Worm (Caenorhabditis elegans) whole organism, L3 larva: ENCODE data around the gene str-171.

Source experiments
- R02D3.7 ChIP-seq: fragments of 150-350 bp; optimal IDR thresholded peaks from 2 replicates; lab custom pipeline; 2014; ENCODE audit warnings: missing biosample characterization, missing genetic modification characterization
- ZK546.5 ChIP-seq: sonication (generic microtip); optimal IDR thresholded peaks from 2 replicates; lab custom pipeline; 2017; ENCODE audit warnings: missing biosample characterization, missing genetic modification characterization
- ama-1 ChIP-seq: fragments of 150-350 bp; optimal IDR thresholded peaks from 2 replicates; lab custom pipeline; 2018
- ceh-16 ChIP-seq: sonication (generic microtip); optimal IDR thresholded peaks from 2 replicates; lab custom pipeline; 2017; ENCODE audit warnings: missing biosample characterization, missing genetic modification characterization
- ceh-28 ChIP-seq: fragments of 150-350 bp; optimal IDR thresholded peaks from 2 replicates; lab custom pipeline; 2014; ENCODE audit warnings: missing biosample characterization, missing genetic modification reagents, missing genetic modification characterization
- ceh-9 ChIP-seq: sonication (generic microtip); optimal IDR thresholded peaks from 2 replicates; lab custom pipeline; 2018; ENCODE audit warnings: missing biosample characterization, missing genetic modification characterization
- daf-12 ChIP-seq: fragments of 150-350 bp; optimal IDR thresholded peaks from 2 replicates; lab custom pipeline; 2014; ENCODE audit warnings: missing biosample characterization, missing genetic modification reagents, missing genetic modification characterization
- egl-27 ChIP-seq: sonication (generic microtip); optimal IDR thresholded peaks from 4 replicates; lab custom pipeline; 2017; ENCODE audit warnings: missing biosample characterization, missing genetic modification reagents, missing genetic modification characterization
- egl-5 ChIP-seq: fragments of 150-350 bp; optimal IDR thresholded peaks from 2 replicates; lab custom pipeline; 2017; ENCODE audit warnings: missing biosample characterization, missing genetic modification reagents, missing genetic modification characterization, inconsistent platforms
- elt-1 ChIP-seq: fragments of 150-350 bp; optimal IDR thresholded peaks from 2 replicates; lab custom pipeline; 2014; ENCODE audit warnings: missing biosample characterization, missing genetic modification characterization
- elt-2 ChIP-seq: sonication (generic microtip); optimal IDR thresholded peaks from 2 replicates; lab custom pipeline; 2016; ENCODE audit warnings: missing genetic modification reagents, mild to moderate bottlenecking, missing genetic modification characterization, missing compliant biosample characterization
- elt-3 ChIP-seq, 3 experiments: fragments of 150-350 bp in 1 of 3; sonication (generic microtip) in 2 of 3; optimal IDR thresholded peaks; 2 replicates in 2 of 3; 4 replicates in 1 of 3; lab custom pipeline; 2014 to 2017; ENCODE audit warnings: missing biosample characterization in 3 of 3, missing genetic modification characterization in 3 of 3
- fkh-10 ChIP-seq: sonication (generic microtip); optimal IDR thresholded peaks from 2 replicates; lab custom pipeline; 2017; ENCODE audit warnings: missing biosample characterization, missing genetic modification reagents, missing genetic modification characterization
- fkh-2 ChIP-seq: fragments of 150-350 bp; optimal IDR thresholded peaks from 2 replicates; lab custom pipeline; 2014; ENCODE audit warnings: missing biosample characterization, missing genetic modification reagents, missing genetic modification characterization
- fos-1 ChIP-seq: fragments of 150-350 bp; optimal IDR thresholded peaks from 2 replicates; lab custom pipeline; 2014; ENCODE audit warnings: missing biosample characterization, missing genetic modification characterization
- lin-15B ChIP-seq: fragments of 150-350 bp; optimal IDR thresholded peaks from 2 replicates; lab custom pipeline; 2014; ENCODE audit warnings: missing biosample characterization, missing genetic modification characterization
- lsy-12 ChIP-seq: sonication (generic microtip); optimal IDR thresholded peaks from 2 replicates; lab custom pipeline; 2016; ENCODE audit warnings: mild to moderate bottlenecking, missing genetic modification characterization, missing compliant biosample characterization
- mdl-1 ChIP-seq: fragments of 150-350 bp; optimal IDR thresholded peaks from 2 replicates; lab custom pipeline; 2014; ENCODE audit warnings: missing biosample characterization, missing genetic modification characterization
- mml-1 ChIP-seq: fragments of 150-350 bp; sonication (generic microtip); optimal IDR thresholded peaks from 3 replicates; lab custom pipeline; 2014; ENCODE audit warnings: missing biosample characterization, missing genetic modification characterization
- nfya-1 ChIP-seq: sonication (generic microtip); optimal IDR thresholded peaks from 2 replicates; lab custom pipeline; 2017; ENCODE audit warnings: missing genetic modification characterization, mild to moderate bottlenecking, missing compliant biosample characterization, antibody characterized with exemption, moderate library complexity; ENCODE audit not compliant: insufficient read depth
- nhr-11 ChIP-seq: fragments of 150-350 bp; optimal IDR thresholded peaks from 2 replicates; lab custom pipeline; 2014; ENCODE audit warnings: missing biosample characterization, missing genetic modification characterization
- nhr-12 ChIP-seq: fragments of 150-350 bp; optimal IDR thresholded peaks from 2 replicates; lab custom pipeline; 2014; ENCODE audit warnings: missing biosample characterization, missing genetic modification characterization
- nhr-237 ChIP-seq: fragments of 150-350 bp; optimal IDR thresholded peaks from 2 replicates; lab custom pipeline; 2014; ENCODE audit warnings: missing biosample characterization, missing genetic modification characterization
- nhr-25 ChIP-seq: sonication (generic microtip); optimal IDR thresholded peaks from 2 replicates; lab custom pipeline; 2017; ENCODE audit warnings: missing biosample characterization, missing genetic modification characterization
- nhr-28 ChIP-seq: fragments of 150-350 bp; optimal IDR thresholded peaks from 2 replicates; lab custom pipeline; 2014; ENCODE audit warnings: missing biosample characterization, missing genetic modification characterization
- nhr-43 ChIP-seq: sonication (generic microtip); optimal IDR thresholded peaks from 2 replicates; lab custom pipeline; 2016; ENCODE audit warnings: mild to moderate bottlenecking, missing genetic modification characterization, missing compliant biosample characterization; ENCODE audit not compliant: poor library complexity, severe bottlenecking
- nhr-76 ChIP-seq: fragments of 150-350 bp; sonication (generic microtip); optimal IDR thresholded peaks from 5 replicates; lab custom pipeline; 2014; ENCODE audit warnings: missing biosample characterization, missing genetic modification characterization
- nhr-77 ChIP-seq: fragments of 150-350 bp; optimal IDR thresholded peaks from 2 replicates; lab custom pipeline; 2014; ENCODE audit warnings: missing biosample characterization, missing genetic modification characterization
- pha-4 ChIP-seq: fragments of 150-350 bp; optimal IDR thresholded peaks from 2 replicates; lab custom pipeline; 2014; ENCODE audit warnings: missing biosample characterization, missing genetic modification reagents, missing genetic modification characterization
- snpc-4 ChIP-seq: fragments of 150-350 bp; optimal IDR thresholded peaks from 2 replicates; lab custom pipeline; 2014; ENCODE audit warnings: missing biosample characterization, missing genetic modification characterization
- tbx-2 ChIP-seq: sonication (generic microtip); optimal IDR thresholded peaks from 2 replicates; lab custom pipeline; 2016; ENCODE audit warnings: mild to moderate bottlenecking, missing genetic modification characterization, missing compliant biosample characterization
- unc-39 ChIP-seq: sonication (generic microtip); optimal IDR thresholded peaks from 4 replicates; lab custom pipeline; 2017; ENCODE audit warnings: missing biosample characterization, missing genetic modification characterization
- unc-62 ChIP-seq: fragments of 150-350 bp; sonication (generic microtip); optimal IDR thresholded peaks from 4 replicates; lab custom pipeline; 2014; ENCODE audit warnings: missing biosample characterization, missing genetic modification reagents, missing genetic modification characterization
- ztf-11 ChIP-seq: fragments of 150-350 bp; optimal IDR thresholded peaks from 2 replicates; lab custom pipeline; 2014; ENCODE audit warnings: missing biosample characterization, missing genetic modification characterization
- ztf-4 ChIP-seq: fragments of 150-350 bp; optimal IDR thresholded peaks from 2 replicates; lab custom pipeline; 2014; ENCODE audit warnings: missing biosample characterization, missing genetic modification characterization

The str-171 gene

DNA sequence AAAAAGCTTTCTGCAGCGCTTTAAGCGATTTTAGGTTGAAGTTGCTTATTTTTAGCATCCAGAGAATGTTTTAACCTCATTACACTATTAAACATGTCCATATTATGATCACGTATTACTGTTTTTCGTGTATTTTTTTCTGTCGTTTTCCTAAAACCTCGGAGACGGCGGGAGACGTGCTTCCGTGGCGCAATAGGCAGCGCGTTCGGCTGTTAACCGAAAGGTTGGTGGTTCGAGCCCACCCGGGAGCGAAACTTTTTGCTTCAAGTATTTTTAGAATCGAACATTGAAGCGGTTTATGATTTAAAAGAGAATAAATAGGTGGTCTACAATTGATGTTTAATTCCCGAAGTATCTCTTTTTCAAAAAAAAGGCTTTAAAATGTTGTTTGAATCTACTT, 24.2 kb upstream of the str-171 start:
- TF ChIP-seq elt-2 (tag; lab: Kevin White, UChicago) = no peak

DNA sequence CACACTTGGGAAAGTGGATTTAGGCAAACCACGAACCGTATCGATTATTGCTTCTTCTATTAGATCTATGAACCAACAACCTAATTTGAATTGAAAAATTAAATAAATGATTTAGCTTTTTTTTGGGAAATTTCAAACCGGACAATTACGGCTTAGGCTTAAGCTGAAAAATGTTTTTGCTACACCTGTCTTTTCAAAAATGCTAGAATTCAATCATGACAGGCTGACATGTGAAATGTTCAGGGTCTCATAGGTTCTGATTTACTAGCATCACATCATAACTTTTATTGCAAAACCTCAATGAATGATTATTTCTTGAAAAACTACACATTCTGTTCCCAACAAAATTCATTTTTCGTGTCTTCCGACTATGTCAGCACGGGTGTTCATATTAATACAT, 21.0 kb upstream of the str-171 start, which contains the start of gene srh-55:
srh-55 (plus strand) TSS at position 301 of the 400 bp plus-strand sequence.
- TF ChIP-seq nhr-12 (tag; lab: Kevin White, UChicago) = no peak
- no peak for TF ChIP-seq ztf-11 (tag; lab: Kevin White, UChicago)
- no peak for TF ChIP-seq nhr-76
- TF ChIP-seq unc-39 (tag; lab: Kevin White, UChicago) = no peak
- no peak for TF ChIP-seq lin-15B (tag; lab: Kevin White, UChicago)
- TF ChIP-seq nfya-1 (tag; lab: Kevin White, UChicago) = no peak
- no peak for TF ChIP-seq tbx-2
- TF ChIP-seq nhr-77 (tag; lab: Kevin White, UChicago) = no peak
- TF ChIP-seq fkh-2 = no peak
- TF ChIP-seq elt-2 (tag; lab: Kevin White, UChicago) = no peak
- no peak for TF ChIP-seq snpc-4 (tag; lab: Kevin White, UChicago)
- no peak for TF ChIP-seq ZK546.5
- TF ChIP-seq elt-3 (tag; optimal IDR thresholded peaks at IDR 0.05; lab: Kevin White, UChicago) = no peak
- TF ChIP-seq egl-27 (tag; lab: Kevin White, UChicago) = no peak
- TF ChIP-seq R02D3.7 = no peak
- TF ChIP-seq nhr-43 (tag; lab: Kevin White, UChicago) = no peak
- TF ChIP-seq egl-5 (tag; lab: Kevin White, UChicago) = no peak

DNA sequence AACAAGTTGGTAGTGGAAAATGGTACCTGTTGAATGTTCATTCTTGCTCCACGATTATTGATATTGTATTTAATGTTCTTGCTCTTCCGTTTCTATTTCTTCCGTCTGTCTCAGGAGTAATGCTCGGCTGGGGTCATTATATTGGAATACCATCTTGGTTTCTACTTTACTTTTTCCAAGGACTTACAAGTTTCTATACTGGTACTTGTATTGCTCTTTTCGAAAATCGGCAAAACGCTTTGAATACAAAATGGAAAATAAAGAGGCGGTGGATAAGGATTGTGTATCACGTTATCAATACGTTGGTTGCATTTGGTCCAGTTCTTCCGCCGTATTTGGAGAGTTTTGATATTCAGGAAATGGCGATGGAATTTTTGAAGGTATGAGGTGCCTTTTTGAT, 19.7 kb upstream of the str-171 start:
- TF ChIP-seq ceh-28 (tag; lab: Kevin White, UChicago) (no peak), nhr-25 (tag; lab: Kevin White, UChicago) (no peak), lsy-12 (tag; lab: Kevin White, UChicago) (no peak), mdl-1 (tag; lab: Kevin White, UChicago) (no peak), mml-1 (tag; lab: Kevin White, UChicago) (no peak), ztf-11 (tag; lab: Kevin White, UChicago) (no peak)

DNA sequence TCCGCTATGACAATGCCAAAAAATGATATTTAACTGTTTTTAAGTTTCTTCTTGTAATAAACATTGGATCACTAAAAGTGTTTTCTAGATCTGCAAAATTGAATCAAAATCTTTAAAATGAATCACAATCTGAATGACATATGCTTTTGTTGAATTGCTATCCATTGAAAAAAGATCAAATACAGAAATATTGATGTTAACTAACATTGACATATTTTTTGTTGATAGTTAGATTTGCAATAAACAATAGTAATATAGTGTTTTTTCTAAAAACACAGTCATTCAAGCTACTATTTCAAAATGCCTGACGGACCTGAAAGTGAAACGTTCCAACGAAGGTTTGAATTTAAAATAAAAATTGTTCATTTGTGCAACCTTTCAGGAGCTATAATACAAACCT, 18.3 kb upstream of the str-171 start, which contains the start of gene T09F5.2:
T09F5.2 (plus strand) TSS at position 301 of the 400 bp plus-strand sequence.
- TF ChIP-seq snpc-4 (tag; lab: Kevin White, UChicago) = no peak
- TF ChIP-seq ceh-28 (tag; lab: Kevin White, UChicago) = no peak
- TF ChIP-seq pha-4 (tag; lab: Kevin White, UChicago) = no peak
- no peak for TF ChIP-seq lin-15B (tag; lab: Kevin White, UChicago)
- TF ChIP-seq mml-1 (tag; lab: Kevin White, UChicago) = no peak
- no peak for TF ChIP-seq nhr-43 (tag; lab: Kevin White, UChicago)
- no peak for TF ChIP-seq nhr-11
- TF ChIP-seq mdl-1 (tag; lab: Kevin White, UChicago) = no peak
- no peak for TF ChIP-seq daf-12 (tag; lab: Kevin White, UChicago)
- no peak for TF ChIP-seq nfya-1 (tag; lab: Kevin White, UChicago)
- TF ChIP-seq ceh-9 (tag; lab: Kevin White, UChicago) = no peak
- TF ChIP-seq unc-39 (tag; lab: Kevin White, UChicago) = no peak
- TF ChIP-seq ZK546.5 = no peak
- no peak for TF ChIP-seq nhr-76
- TF ChIP-seq, all 47 proteins: peak for 0

DNA sequence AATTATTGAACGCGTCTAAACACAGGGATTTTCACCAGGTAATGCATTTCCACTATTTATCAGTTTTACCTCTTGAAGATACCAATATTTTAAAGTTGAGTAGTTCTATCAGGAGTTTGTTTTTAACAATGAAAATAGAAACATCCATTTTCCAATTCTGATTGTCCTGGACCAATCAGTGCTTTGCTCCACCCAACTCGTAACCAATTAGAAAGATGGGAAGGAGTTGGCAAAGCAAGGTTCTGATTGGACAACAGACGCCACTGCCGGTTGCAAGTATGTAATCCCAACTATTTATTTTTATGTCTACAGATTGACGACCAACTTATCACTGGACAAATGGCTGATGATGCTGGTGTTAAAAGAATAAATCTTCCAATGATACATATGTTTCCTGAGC, 17.9 kb upstream of the str-171 start:
- TF ChIP-seq nfya-1 (tag; lab: Kevin White, UChicago) = peak; percentile 58
- TF ChIP-seq ztf-11 (tag; lab: Kevin White, UChicago) = no peak
- TF ChIP-seq ZK546.5 = no peak
- no peak for TF ChIP-seq tbx-2
- no peak for TF ChIP-seq fos-1
- no peak for TF ChIP-seq ama-1 (lab: Kevin White, UChicago)
- TF ChIP-seq unc-39 (tag; lab: Kevin White, UChicago) = no peak
- no peak for TF ChIP-seq elt-1

DNA sequence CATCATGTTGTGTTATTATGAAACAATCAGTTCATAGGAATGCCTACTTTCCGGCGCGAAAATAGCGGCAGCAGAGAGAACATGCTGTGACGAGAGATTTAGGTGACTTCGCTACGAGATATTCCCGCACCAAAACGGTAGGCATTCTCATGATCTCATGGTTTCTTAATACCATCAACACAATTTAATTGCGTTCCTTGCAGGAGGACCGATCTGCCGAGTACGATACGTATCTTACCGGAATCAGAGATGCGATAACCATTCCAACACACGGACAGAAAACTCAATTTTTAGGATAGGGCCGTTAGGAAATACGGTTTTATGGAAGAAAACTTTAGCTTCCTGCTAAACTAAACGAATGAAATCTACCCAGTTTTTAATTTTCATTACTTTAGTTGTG, 16.5 kb upstream of the str-171 start, which contains the start of gene T09F5.1:
T09F5.1 (plus strand) TSS at position 301 of the 400 bp plus-strand sequence.
- TF ChIP-seq mdl-1 (tag; lab: Kevin White, UChicago) (no peak), lin-15B (tag; lab: Kevin White, UChicago) (no peak), ama-1 (lab: Kevin White, UChicago) (no peak), nhr-237 (tag; lab: Kevin White, UChicago) (no peak), nhr-28 (tag; lab: Kevin White, UChicago) (no peak), ztf-4 (no peak), egl-5 (tag; lab: Kevin White, UChicago) (no peak), tbx-2 (no peak), ceh-16 (tag; lab: Kevin White, UChicago) (no peak), nhr-76 (no peak), fkh-10 (GFP tag; lab: Kevin White, UChicago) (no peak), unc-62 (no peak), nhr-25 (tag; lab: Kevin White, UChicago) (no peak), nfya-1 (tag; lab: Kevin White, UChicago) (no peak)
